Fruit fly (Drosophila melanogaster): ENCODE data around the gene CG10565.

The CG10565 gene

DNA sequence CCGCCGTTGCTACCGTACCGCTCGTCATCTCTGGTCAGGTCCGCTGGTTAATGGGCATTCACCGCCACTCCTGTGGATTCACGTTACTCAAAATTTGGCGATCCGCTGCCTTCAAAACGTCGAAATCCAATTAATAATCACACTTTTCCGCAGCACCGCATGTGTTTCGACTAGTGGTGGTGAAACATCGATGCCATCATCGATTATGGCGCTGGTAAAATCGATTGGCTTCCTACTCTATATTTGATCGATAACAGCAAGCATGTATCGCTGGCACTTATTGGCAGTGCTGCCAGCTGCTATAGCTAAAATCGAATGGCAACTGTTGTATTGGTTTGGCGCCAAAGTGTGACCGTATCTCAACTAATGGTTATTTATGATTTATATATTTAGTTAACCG is 303 bp downstream of the CG10565 start (continued):
- TF ChIP-seq sob (GFP tag; IDR thresholded peaks at IDR 0.05) (peak; percentile 24; the same call in 1 of the 2 replicates), CHES-1-like (GFP tag; optimal IDR thresholded peaks at IDR 0.05) (peak; percentile 58), CG17328 (GFP tag; IDR thresholded peaks at IDR 0.05) (no peak), CG13775 (GFP tag; optimal IDR thresholded peaks at IDR 0.05) (no peak), CG11696 (GFP tag; IDR thresholded peaks at IDR 0.05) (no peak), onecut (GFP tag; IDR thresholded peaks at IDR 0.05) (peak; percentile 61), CG2116 (GFP tag; optimal IDR thresholded peaks at IDR 0.05) (peak; percentile 97), ems (GFP tag; optimal IDR thresholded peaks at IDR 0.05) (peak; percentile 54), caup (GFP tag; optimal IDR thresholded peaks at IDR 0.05; ENCODE audit: severe bottlenecking) (no peak), unpg (GFP tag; optimal IDR thresholded peaks at IDR 0.05) (no peak), lilli (GFP tag; optimal IDR thresholded peaks at IDR 0.05) (peak; percentile 33), crol (GFP tag; IDR thresholded peaks at IDR 0.05) (no peak), mirr (GFP tag; optimal IDR thresholded peaks at IDR 0.05) (peak; percentile 11), fd96Cb (tag; optimal IDR thresholded peaks at IDR 0.05) (no peak), abd-A (tag; optimal IDR thresholded peaks at IDR 0.05) (no peak), HLH4C (GFP tag; IDR thresholded peaks at IDR 0.05; ENCODE audit: partially characterized antibody) (peak; percentile 96), CG11247 (GFP tag; IDR thresholded peaks at IDR 0.05) (no peak), B-H2 (GFP tag; optimal IDR thresholded peaks at IDR 0.05) (no peak), Hsf (GFP tag; optimal IDR thresholded peaks at IDR 0.05) (no peak), CG13123 (GFP tag; optimal IDR thresholded peaks at IDR 0.05) (no peak), pita (GFP tag; optimal IDR thresholded peaks at IDR 0.05) (no peak), CG14860 (GFP tag; IDR thresholded peaks at IDR 0.05; ENCODE audit: partially characterized antibody) (peak; percentile 92), CG11560 (tag; IDR thresholded peaks at IDR 0.05) (peak; percentile 81; the same call in 2 of the 3 replicates), NfI (GFP tag; optimal IDR thresholded peaks at IDR 0.05) (no peak), Camta (GFP tag; optimal IDR thresholded peaks at IDR 0.05) (no peak), Bgb (GFP tag; IDR thresholded peaks at IDR 0.05; ENCODE audit: partially characterized antibody) (peak; percentile 96), wdn (GFP tag; IDR thresholded peaks at IDR 0.05) (no peak), CG8359 (GFP tag; optimal IDR thresholded peaks at IDR 0.05; ENCODE audit: borderline replicate concordance) (no peak), HmgZ (tag; optimal IDR thresholded peaks at IDR 0.05) (peak; percentile 47), CG17912 (GFP tag; optimal IDR thresholded peaks at IDR 0.05) (no peak), TFAM (GFP tag; optimal IDR thresholded peaks at IDR 0.05) (no peak), CG1647 (GFP tag; optimal IDR thresholded peaks at IDR 0.05) (no peak), stwl (tag; optimal IDR thresholded peaks at IDR 0.05) (peak; percentile 95), trem (tag; optimal IDR thresholded peaks at IDR 0.05) (peak; percentile 92), CG8388 (GFP tag; optimal IDR thresholded peaks at IDR 0.05) (no peak), prd (optimal IDR thresholded peaks at IDR 0.05) (no peak), prd (GFP tag; IDR thresholded peaks at IDR 0.05) (no peak), sc (optimal IDR thresholded peaks at IDR 0.05) (no peak), sc (GFP tag; optimal IDR thresholded peaks at IDR 0.05) (no peak), ab (GFP tag; optimal IDR thresholded peaks at IDR 0.05) (no peak), run (tag; optimal IDR thresholded peaks at IDR 0.05) (no peak), Chrac-16 (GFP tag; optimal IDR thresholded peaks at IDR 0.05) (no peak), Drgx (GFP tag; IDR thresholded peaks at IDR 0.05) (no peak), NFAT (GFP tag; IDR thresholded peaks at IDR 0.05) (peak; percentile 48; the same call in 1 of the 2 replicates), p53 (GFP tag; optimal IDR thresholded peaks at IDR 0.05) (no peak), odd (GFP tag; optimal IDR thresholded peaks at IDR 0.05) (no peak), CG3838 (GFP tag; optimal IDR thresholded peaks at IDR 0.05) (no peak), pum (GFP tag; optimal IDR thresholded peaks at IDR 0.05) (peak; percentile 9), Dad (GFP tag; optimal IDR thresholded peaks at IDR 0.05) (peak; percentile 4), CG12236 (GFP tag; optimal IDR thresholded peaks at IDR 0.05) (no peak), CG1233 (GFP tag; optimal IDR thresholded peaks at IDR 0.05) (no peak), Jarid2 (GFP tag; optimal IDR thresholded peaks at IDR 0.05) (peak; percentile 54)

Measured in whole organism, embryonic.